Fruit fly (Drosophila melanogaster) whole organism, embryonic: Measurements from ENCODE around the gene CG18081.

Source experiments
- Adf1 ChIP-seq: fragments of 200-800 bp; sonication (Bioruptor generic); IDR thresholded peaks from 2 replicates; pipeline ENCODE4 v1.3.6; 2022; ENCODE audit warnings: missing biosample characterization, missing genetic modification characterization
- Aef1 ChIP-seq: fragments of 200-800 bp; sonication (Bioruptor generic); IDR thresholded peaks from 3 replicates; pipeline ENCODE4 v1.3.6; 2022; ENCODE audit warnings: missing biosample characterization, missing genetic modification characterization
- Blimp-1 ChIP-seq: fragments of 200-800 bp; sonication (Bioruptor generic); optimal IDR thresholded peaks from 3 replicates; lab custom pipeline; 2018; ENCODE audit warnings: missing biosample characterization, missing genetic modification characterization, mild to moderate bottlenecking, moderate library complexity, missing genetic modification reagents
- CG14860 ChIP-seq: fragments of 200-800 bp; sonication (Bioruptor generic); IDR thresholded peaks from 3 replicates; pipeline ENCODE4 v1.3.6; 2022; ENCODE audit warnings: missing biosample characterization, missing genetic modification characterization; ENCODE audit not compliant: partially characterized antibody
- CG16779 ChIP-seq: fragments of 200-800 bp; sonication (Bioruptor generic); IDR thresholded peaks from 2 replicates; pipeline ENCODE4 v1.3.6; 2022; ENCODE audit warnings: missing biosample characterization, missing genetic modification characterization
- CG18262 ChIP-seq: fragments of 200-800 bp; optimal IDR thresholded peaks from 3 replicates; lab custom pipeline; 2019; ENCODE audit warnings: missing biosample characterization, mild to moderate bottlenecking, missing genetic modification characterization, moderate library complexity
- CG32772 ChIP-seq: fragments of 200-800 bp; sonication (Bioruptor generic); IDR thresholded peaks from 2 replicates; pipeline ENCODE4 v1.3.6; 2022; ENCODE audit warnings: missing biosample characterization, missing genetic modification characterization
- CG4707 ChIP-seq: fragments of 200-800 bp; sonication (Bioruptor generic); optimal IDR thresholded peaks from 2 replicates; lab custom pipeline; 2018; ENCODE audit warnings: missing biosample characterization, mild to moderate bottlenecking, missing genetic modification characterization, moderate library complexity
- CG4730 ChIP-seq: fragments of 200-800 bp; sonication (Bioruptor generic); IDR thresholded peaks from 2 replicates; pipeline ENCODE4 v1.3.6; 2022; ENCODE audit warnings: missing biosample characterization, missing genetic modification characterization
- CG5245 ChIP-seq: fragments of 200-800 bp; sonication (Bioruptor generic); optimal IDR thresholded peaks from 3 replicates; lab custom pipeline; 2016; ENCODE audit warnings: missing biosample characterization, missing genetic modification characterization
- CG6813 ChIP-seq: fragments of 200-800 bp; sonication (Bioruptor generic); optimal IDR thresholded peaks from 2 replicates; lab custom pipeline; 2017; ENCODE audit warnings: missing biosample characterization, missing genetic modification characterization, mild to moderate bottlenecking, moderate library complexity, missing genetic modification reagents
- CG7786 ChIP-seq: fragments of 200-800 bp; sonication (Bioruptor generic); optimal IDR thresholded peaks from 2 replicates; lab custom pipeline; 2016; ENCODE audit warnings: missing biosample characterization, missing genetic modification characterization
- CG8944 ChIP-seq: fragments of 200-800 bp; sonication (Bioruptor generic); optimal IDR thresholded peaks from 3 replicates; lab custom pipeline; 2016; ENCODE audit warnings: missing biosample characterization, missing genetic modification characterization
- CG9876 ChIP-seq: fragments of 200-800 bp; sonication (Bioruptor generic); optimal IDR thresholded peaks from 2 replicates; lab custom pipeline; 2016; ENCODE audit warnings: missing biosample characterization, missing genetic modification characterization
- Chrac-16 ChIP-seq: fragments of 200-800 bp; sonication (Bioruptor generic); optimal IDR thresholded peaks from 3 replicates; lab custom pipeline; 2016; ENCODE audit warnings: missing biosample characterization, missing genetic modification characterization
- Dbx ChIP-seq: fragments of 200-800 bp; sonication (Bioruptor generic); IDR thresholded peaks from 3 replicates; pipeline ENCODE4 v1.3.6; 2022; ENCODE audit warnings: missing biosample characterization, missing genetic modification characterization
- Eip74EF ChIP-seq, 2 experiments: fragments of 200-800 bp in 1 of 2; fragments of >200 bp in 1 of 2; sonication (Bioruptor generic) in 1 of 2; optimal IDR thresholded peaks; 2 replicates each; lab custom pipeline; 2017 to 2019; ENCODE audit warnings: missing biosample characterization in 2 of 2, missing genetic modification characterization in 2 of 2, mild to moderate bottlenecking in 1 of 2, moderate library complexity in 1 of 2
- Fer3 ChIP-seq: fragments of 200-800 bp; sonication (Bioruptor generic); optimal IDR thresholded peaks from 2 replicates; lab custom pipeline; 2018; ENCODE audit warnings: missing biosample characterization, mild to moderate bottlenecking, missing genetic modification characterization, moderate library complexity
- HHEX ChIP-seq: fragments of 200-800 bp; sonication (Bioruptor generic); optimal IDR thresholded peaks from 3 replicates; lab custom pipeline; 2017; ENCODE audit warnings: missing biosample characterization, mild to moderate bottlenecking, missing genetic modification characterization, missing genetic modification reagents
- Hmx ChIP-seq: fragments of 200-800 bp; sonication (Bioruptor generic); optimal IDR thresholded peaks from 2 replicates; lab custom pipeline; 2016; ENCODE audit warnings: missing biosample characterization, missing genetic modification characterization
- Lim3 ChIP-seq: fragments of 200-800 bp; sonication (Bioruptor generic); IDR thresholded peaks from 2 replicates; pipeline ENCODE4 v1.3.6; 2022; ENCODE audit warnings: missing biosample characterization, missing genetic modification characterization
- Lpt ChIP-seq: fragments of >200 bp; optimal IDR thresholded peaks from 2 replicates; lab custom pipeline; 2018; ENCODE audit warnings: missing biosample characterization, missing genetic modification characterization
- MESR4 ChIP-seq: fragments of 200-800 bp; sonication (Bioruptor generic); optimal IDR thresholded peaks from 2 replicates; lab custom pipeline; 2018; ENCODE audit warnings: missing biosample characterization, mild to moderate bottlenecking, missing genetic modification characterization, moderate library complexity
- Med ChIP-seq: fragments of 200-800 bp; sonication (Bioruptor generic); peaks from one replicate; lab custom pipeline; 2016; ENCODE audit warnings: missing biosample characterization, missing genetic modification characterization, mild to moderate bottlenecking, inconsistent platforms, moderate library complexity
- Pdp1 ChIP-seq, 2 experiments: fragments of 200-800 bp; sonication (Bioruptor generic); optimal IDR thresholded peaks; 3 replicates each; lab custom pipeline; 2016; ENCODE audit warnings: missing biosample characterization in 2 of 2, missing genetic modification characterization in 2 of 2, mild to moderate bottlenecking in 1 of 2, moderate library complexity in 1 of 2
- Poxn ChIP-seq: fragments of 200-800 bp; sonication (Bioruptor generic); IDR thresholded peaks from 2 replicates; pipeline ENCODE4 v1.3.6; 2022; ENCODE audit warnings: missing biosample characterization, missing genetic modification characterization
- Sin3A ChIP-seq: fragments of >200 bp; optimal IDR thresholded peaks from 2 replicates; lab custom pipeline; 2018
- Sry-δ ChIP-seq: fragments of 200-800 bp; sonication (Bioruptor generic); optimal IDR thresholded peaks from 2 replicates; lab custom pipeline; 2016; ENCODE audit warnings: missing biosample characterization, missing genetic modification characterization
- TFAM ChIP-seq: fragments of 200-800 bp; sonication (Bioruptor generic); optimal IDR thresholded peaks from 2 replicates; lab custom pipeline; 2017; ENCODE audit warnings: missing biosample characterization, missing genetic modification characterization, inconsistent platforms
- Trl ChIP-seq, 3 experiments: fragments of >200 bp in 2 of 3; fragments of 200-800 bp in 1 of 3; sonication (Bioruptor generic) in 1 of 3; optimal IDR thresholded peaks; 2 replicates in 1 of 3; 3 replicates in 2 of 3; lab custom pipeline; 2016 to 2017; ENCODE audit warnings: missing biosample characterization in 1 of 3, missing genetic modification characterization in 1 of 3
- Usf ChIP-seq: fragments of 200-800 bp; sonication (Bioruptor generic); optimal IDR thresholded peaks from 2 replicates; lab custom pipeline; 2017; ENCODE audit warnings: missing genotype, missing biosample characterization, missing genetic modification characterization
- ara ChIP-seq: fragments of 200-800 bp; sonication (Bioruptor generic); IDR thresholded peaks from 2 replicates; pipeline ENCODE4 v1.3.6; 2022; ENCODE audit warnings: missing biosample characterization, missing genetic modification characterization
- disco-r ChIP-seq: fragments of 200-800 bp; sonication (Bioruptor generic); optimal IDR thresholded peaks from 2 replicates; lab custom pipeline; 2016; ENCODE audit warnings: missing biosample characterization, missing genetic modification characterization
- ewg ChIP-seq: fragments of 200-800 bp; sonication (Bioruptor generic); optimal IDR thresholded peaks from 3 replicates; lab custom pipeline; 2017; ENCODE audit warnings: mild to moderate bottlenecking, missing biosample characterization, missing genetic modification reagents, missing genetic modification characterization
- gce ChIP-seq: fragments of 200-800 bp; sonication (Bioruptor generic); IDR thresholded peaks from 3 replicates; pipeline ENCODE4 v1.3.6; 2022; ENCODE audit warnings: missing biosample characterization, missing genetic modification characterization
- gem ChIP-seq: fragments of 200-800 bp; sonication (Bioruptor generic); optimal IDR thresholded peaks from 2 replicates; lab custom pipeline; 2019; ENCODE audit warnings: missing biosample characterization, mild to moderate bottlenecking, missing genetic modification characterization, moderate library complexity
- lov ChIP-seq, 2 experiments: fragments of 200-800 bp in 1 of 2; fragments of >200 bp in 1 of 2; sonication (Bioruptor generic) in 1 of 2; IDR thresholded peaks in 1 of 2; optimal IDR thresholded peaks in 1 of 2; 2 replicates in 1 of 2; 3 replicates in 1 of 2; pipeline versions ENCODE4 v1.3.6 to Lab custom; 2017 to 2022; ENCODE audit warnings: missing biosample characterization in 1 of 2, missing genetic modification characterization in 1 of 2
- luna ChIP-seq: fragments of 200-800 bp; sonication (Bioruptor generic); optimal IDR thresholded peaks from 2 replicates; lab custom pipeline; 2016; ENCODE audit warnings: missing biosample characterization, missing genetic modification characterization
- nmo ChIP-seq: fragments of 200-800 bp; sonication (Bioruptor generic); optimal IDR thresholded peaks from 2 replicates; lab custom pipeline; 2018; ENCODE audit warnings: missing biosample characterization, mild to moderate bottlenecking, missing genetic modification characterization, moderate library complexity
- org-1 ChIP-seq: fragments of 200-800 bp; sonication (Bioruptor generic); optimal IDR thresholded peaks from 2 replicates; lab custom pipeline; 2017; ENCODE audit warnings: missing biosample characterization, missing genetic modification characterization
- repo ChIP-seq: fragments of 200-800 bp; sonication (Bioruptor generic); optimal IDR thresholded peaks from 2 replicates; lab custom pipeline; 2016; ENCODE audit warnings: missing biosample characterization, missing genetic modification characterization
- row ChIP-seq: fragments of 200-800 bp; sonication (Bioruptor generic); IDR thresholded peaks from 3 replicates; pipeline ENCODE4 v1.3.6; 2022; ENCODE audit warnings: missing biosample characterization, missing genetic modification characterization
- seq ChIP-seq: fragments of 200-800 bp; sonication (Bioruptor generic); IDR thresholded peaks from 2 replicates; pipeline ENCODE4 v1.3.6; 2022; ENCODE audit warnings: missing biosample characterization, missing genetic modification characterization
- sim ChIP-seq: fragments of 200-800 bp; sonication (Bioruptor generic); IDR thresholded peaks from 2 replicates; pipeline ENCODE4 v1.3.6; 2022; ENCODE audit warnings: missing biosample characterization, missing genetic modification characterization
- sima ChIP-seq: fragments of 200-800 bp; sonication (Bioruptor generic); optimal IDR thresholded peaks from 2 replicates; lab custom pipeline; 2016; ENCODE audit warnings: missing biosample characterization, missing genetic modification characterization
- sisA ChIP-seq: fragments of 200-800 bp; sonication (Bioruptor generic); IDR thresholded peaks from 2 replicates; pipeline ENCODE4 v1.3.6; 2022; ENCODE audit warnings: missing biosample characterization, missing genetic modification characterization
- toy ChIP-seq: fragments of 200-800 bp; sonication (Bioruptor generic); IDR thresholded peaks from 2 replicates; pipeline ENCODE4 v1.3.6; 2022; ENCODE audit warnings: missing biosample characterization, missing genetic modification characterization
- usp ChIP-seq: fragments of >200 bp; optimal IDR thresholded peaks from 2 replicates; lab custom pipeline; 2017; ENCODE audit warnings: missing biosample characterization, missing genetic modification characterization
- z ChIP-seq: fragments of 200-800 bp; sonication (Bioruptor generic); IDR thresholded peaks from 3 replicates; pipeline ENCODE4 v1.3.6; 2022; ENCODE audit warnings: missing biosample characterization, missing genetic modification characterization

The CG18081 gene

dm6 chr3L:15826985-15827635 is 8.1 kb downstream of the CG18081 start (continued):
- TF ChIP-seq Eip74EF (GFP tag; optimal IDR thresholded peaks at IDR 0.05; lab: Kevin White, UChicago) = peak in 1 of 2 experiments; percentile 71
- TF ChIP-seq Sry-δ (GFP tag; lab: Kevin White, UChicago) = peak; percentile 67
- TF ChIP-seq Chrac-16 (GFP tag; lab: Kevin White, UChicago) = peak; percentile 45
- peak; percentile 35 for TF ChIP-seq CG5245 (GFP tag; lab: Kevin White, UChicago)
- TF ChIP-seq gce (GFP tag; lab: Robert Waterston, UW) = peak; percentile 26; the same call in 1 of the 3 replicates
- 0 out of 2 replicates have a peak, but pooled peaks have one; percentile 38 for TF ChIP-seq Poxn (GFP tag; lab: Robert Waterston, UW)
- no peak for TF ChIP-seq sima (GFP tag; lab: Kevin White, UChicago)
- TF ChIP-seq row (GFP tag; lab: Robert Waterston, UW) = peak; percentile 53; the same call in 2 of the 3 replicates
- peak; percentile 88 for TF ChIP-seq CG18262 (tag; lab: Kevin White, UChicago)
- TF ChIP-seq Pdp1 (GFP tag; optimal IDR thresholded peaks at IDR 0.05; lab: Kevin White, UChicago) = peak; percentile 26 to 32
- TF ChIP-seq HHEX (GFP tag; lab: Kevin White, UChicago) = peak; percentile 87
- TF ChIP-seq TFAM = no peak
- TF ChIP-seq usp (GFP tag; lab: Kevin White, UChicago) = no peak
- TF ChIP-seq CG14860 (GFP tag; lab: Robert Waterston, UW) = no peak
- no peak for TF ChIP-seq Trl (optimal IDR thresholded peaks at IDR 0.05; lab: Kevin White, UChicago)
- TF ChIP-seq Trl (GFP tag; optimal IDR thresholded peaks at IDR 0.05; lab: Kevin White, UChicago) = peak; percentile 51
- TF ChIP-seq Aef1 = peak; percentile 35; the same call in 2 of the 3 replicates
- TF ChIP-seq gem = peak; percentile 88
- TF ChIP-seq luna (GFP tag; lab: Kevin White, UChicago) = peak; percentile 45
- peak; percentile 35 for TF ChIP-seq repo (GFP tag; lab: Kevin White, UChicago)
- TF ChIP-seq Lim3 = no peak
- TF ChIP-seq disco-r (GFP tag; lab: Kevin White, UChicago) = no peak
- peak; percentile 73 for TF ChIP-seq nmo (GFP tag; lab: Kevin White, UChicago)
- 0 out of 2 replicates have a peak, but pooled peaks have one; percentile 28 for TF ChIP-seq CG16779 (GFP tag; lab: Robert Waterston, UW)
- peak; percentile 69 for TF ChIP-seq CG7786 (GFP tag; lab: Kevin White, UChicago)
- TF ChIP-seq Hmx = no peak
- TF ChIP-seq toy (GFP tag; lab: Robert Waterston, UW) = peak; percentile 38; the same call in 1 of the 2 replicates
- peak; percentile 99 for TF ChIP-seq MESR4 (GFP tag; lab: Kevin White, UChicago)
- TF ChIP-seq Lpt = no peak
- TF ChIP-seq Med (GFP tag; lab: Kevin White, UChicago) = peak; percentile 87
- peak; percentile 22; the same call in 1 of the 2 replicates for TF ChIP-seq Adf1
- peak; percentile 52; the same call in 1 of the 2 replicates for TF ChIP-seq seq (GFP tag; lab: Robert Waterston, UW)
- TF ChIP-seq Usf (GFP tag; lab: Kevin White, UChicago) = peak; percentile 61
- peak; percentile 80 for TF ChIP-seq org-1
- TF ChIP-seq sisA (GFP tag; lab: Robert Waterston, UW) = no peak
- peak; percentile 68; the same call in 2 of the 3 replicates for TF ChIP-seq Dbx (GFP tag; lab: Robert Waterston, UW)
- no peak for TF ChIP-seq CG4707 (GFP tag; lab: Kevin White, UChicago)
- TF ChIP-seq CG32772 (GFP tag; lab: Robert Waterston, UW) = 0 out of 2 replicates have a peak, but pooled peaks have one; percentile 10
- TF ChIP-seq CG9876 = no peak
- peak; percentile 76 for TF ChIP-seq CG6813 (GFP tag; lab: Kevin White, UChicago)
- TF ChIP-seq CG8944 (GFP tag; lab: Kevin White, UChicago) = peak; percentile 50
- no peak for TF ChIP-seq Sin3A (lab: Kevin White, UChicago)
- peak; percentile 71 for TF ChIP-seq Blimp-1
- no peak for TF ChIP-seq sim (GFP tag; lab: Robert Waterston, UW)
- peak; percentile 83 for TF ChIP-seq Fer3 (tag; lab: Kevin White, UChicago)
- TF ChIP-seq ara (GFP tag; lab: Robert Waterston, UW) = no peak
- TF ChIP-seq z = no peak
- TF ChIP-seq lov (optimal IDR thresholded peaks at IDR 0.05; lab: Kevin White, UChicago) = no peak
- no peak for TF ChIP-seq lov (GFP tag; IDR thresholded peaks at IDR 0.05; lab: Robert Waterston, UW)
- peak; percentile 30; the same call in 1 of the 2 replicates for TF ChIP-seq CG4730 (GFP tag; lab: Robert Waterston, UW)
- TF ChIP-seq ewg = peak; percentile 62
